Worm (Caenorhabditis elegans) whole organism, L3 larva: ENCODE results near the gene fipr-4.

Source experiments
- R02D3.7 ChIP-seq: fragments of 150-350 bp; optimal IDR thresholded peaks from 2 replicates; lab custom pipeline; 2014; ENCODE audit warnings: missing biosample characterization, missing genetic modification characterization
- ceh-82 ChIP-seq: fragments of 150-350 bp; optimal IDR thresholded peaks from 2 replicates; lab custom pipeline; 2014; ENCODE audit warnings: missing biosample characterization, missing genetic modification characterization
- elt-3 ChIP-seq, 3 experiments: fragments of 150-350 bp in 1 of 3; sonication (generic microtip) in 2 of 3; optimal IDR thresholded peaks; 2 replicates in 2 of 3; 4 replicates in 1 of 3; lab custom pipeline; 2014 to 2017; ENCODE audit warnings: missing biosample characterization in 3 of 3, missing genetic modification characterization in 3 of 3
- fkh-10 ChIP-seq: sonication (generic microtip); optimal IDR thresholded peaks from 2 replicates; lab custom pipeline; 2017; ENCODE audit warnings: missing biosample characterization, missing genetic modification reagents, missing genetic modification characterization
- fkh-2 ChIP-seq: fragments of 150-350 bp; optimal IDR thresholded peaks from 2 replicates; lab custom pipeline; 2014; ENCODE audit warnings: missing biosample characterization, missing genetic modification reagents, missing genetic modification characterization
- lin-39 ChIP-seq: fragments of 150-350 bp; optimal IDR thresholded peaks from 2 replicates; lab custom pipeline; 2018; ENCODE audit warnings: missing biosample characterization, missing genetic modification reagents, missing genetic modification characterization
- mdl-1 ChIP-seq: fragments of 150-350 bp; optimal IDR thresholded peaks from 2 replicates; lab custom pipeline; 2014; ENCODE audit warnings: missing biosample characterization, missing genetic modification characterization
- nhr-25 ChIP-seq: sonication (generic microtip); optimal IDR thresholded peaks from 2 replicates; lab custom pipeline; 2017; ENCODE audit warnings: missing biosample characterization, missing genetic modification characterization
- nhr-28 ChIP-seq: fragments of 150-350 bp; optimal IDR thresholded peaks from 2 replicates; lab custom pipeline; 2014; ENCODE audit warnings: missing biosample characterization, missing genetic modification characterization
- nhr-77 ChIP-seq: fragments of 150-350 bp; optimal IDR thresholded peaks from 2 replicates; lab custom pipeline; 2014; ENCODE audit warnings: missing biosample characterization, missing genetic modification characterization
- pha-4 ChIP-seq: fragments of 150-350 bp; optimal IDR thresholded peaks from 2 replicates; lab custom pipeline; 2014; ENCODE audit warnings: missing biosample characterization, missing genetic modification reagents, missing genetic modification characterization
- pqm-1 ChIP-seq: fragments of 150-350 bp; optimal IDR thresholded peaks from 2 replicates; lab custom pipeline; 2017; ENCODE audit warnings: missing biosample characterization, missing genetic modification characterization, inconsistent platforms
- unc-62 ChIP-seq: fragments of 150-350 bp; sonication (generic microtip); optimal IDR thresholded peaks from 4 replicates; lab custom pipeline; 2014; ENCODE audit warnings: missing biosample characterization, missing genetic modification reagents, missing genetic modification characterization
- zag-1 ChIP-seq: fragments of 150-350 bp; optimal IDR thresholded peaks from 2 replicates; lab custom pipeline; 2014; ENCODE audit warnings: missing biosample characterization, missing genetic modification characterization

DNA sequence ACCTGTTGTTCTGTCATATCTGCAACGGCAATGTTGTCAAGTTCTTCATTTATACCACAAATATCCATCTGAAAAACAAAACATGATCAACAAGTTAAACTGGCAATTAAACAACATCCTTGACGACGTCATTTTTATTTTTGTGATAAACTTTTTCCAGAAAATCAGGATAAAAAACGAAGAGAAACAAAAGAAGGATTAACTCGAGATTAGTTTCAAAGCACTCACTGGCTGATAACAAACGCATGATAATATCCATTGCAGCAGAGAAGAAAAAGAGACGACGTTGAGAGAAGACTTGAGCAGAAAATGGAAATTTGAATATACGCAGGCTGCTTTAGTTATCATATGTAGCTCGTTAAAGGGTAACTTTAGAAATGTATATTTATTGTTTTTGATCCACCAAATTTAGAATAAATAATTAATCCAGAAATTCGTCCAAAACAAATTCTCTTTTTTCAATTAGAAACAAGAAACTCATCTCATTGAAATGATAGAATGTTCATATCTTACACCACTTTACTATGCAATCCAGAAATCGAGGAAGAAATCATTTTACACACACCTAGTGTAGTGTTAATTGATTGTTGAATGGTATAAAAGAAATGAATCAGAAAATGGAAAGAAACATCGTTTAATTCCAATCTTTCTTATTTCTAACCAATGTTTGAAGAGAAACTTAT, 13.0 kb upstream of the fipr-4 start, which contains the start of the genes C12D8.21 and col-148:
- TF ChIP-seq mdl-1 (tag; lab: Kevin White, UChicago) (no peak), zag-1 (tag; lab: Kevin White, UChicago) (no peak), pha-4 (no peak), ceh-82 (tag; lab: Kevin White, UChicago) (no peak), fkh-10 (no peak), unc-62 (no peak), lin-39 (tag; lab: Kevin White, UChicago) (no peak), nhr-28 (tag; lab: Kevin White, UChicago) (no peak), R02D3.7 (no peak), elt-3 (tag; optimal IDR thresholded peaks at IDR 0.05; lab: Kevin White, UChicago) (no peak), pqm-1 (no peak), fkh-2 (tag; lab: Kevin White, UChicago) (no peak), nhr-77 (no peak), nhr-25 (tag; lab: Kevin White, UChicago) (no peak)
